Worm (Caenorhabditis elegans) whole organism, L4/young adult: ENCODE results near the gene T13G4.1.

Experiments used
- W03F9.2 ChIP-seq: fragments of 150-350 bp; optimal IDR thresholded peaks from 2 replicates; lab custom pipeline; 2014; ENCODE audit warnings: missing biosample characterization, missing genetic modification characterization
- dao-5 ChIP-seq: sonication (generic microtip); optimal IDR thresholded peaks from 2 replicates; lab custom pipeline; 2016; ENCODE audit warnings: missing genotype, missing genetic modification characterization, moderate library complexity, missing compliant biosample characterization
- him-1 ChIP-seq: sonication (generic microtip); optimal IDR thresholded peaks from 2 replicates; lab custom pipeline; 2016; ENCODE audit warnings: missing genotype, missing genetic modification reagents, missing genetic modification characterization, missing compliant biosample characterization

T13G4.1 gene

DNA sequence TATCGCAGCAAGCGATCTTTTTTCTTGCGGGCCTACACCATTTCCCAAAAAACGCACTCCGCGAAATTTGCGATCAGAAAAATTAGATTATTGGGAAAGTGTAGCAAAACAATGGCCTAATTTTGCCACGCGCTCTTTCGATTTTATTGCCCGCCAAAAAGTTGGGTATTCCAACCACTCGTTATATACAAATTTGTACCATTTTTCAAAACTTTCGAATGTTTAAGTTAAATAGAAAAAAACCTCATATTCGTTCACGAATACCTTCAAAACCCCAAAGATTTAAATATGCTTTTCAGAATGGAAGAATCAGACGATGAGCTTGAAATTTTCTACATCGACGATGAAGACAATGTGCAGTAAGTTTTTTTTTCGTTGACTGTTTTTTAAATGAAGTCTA, at the start of gene T13G4.1:
Gene T13G4.1, plus strand, starts transcription at position 301 of the 400 bp plus-strand sequence.
- TF ChIP-seq dao-5 (tag; lab: Kevin White, UChicago) (no peak), W03F9.2 (tag; lab: Kevin White, UChicago) (no peak), him-1 (tag; lab: Kevin White, UChicago) (no peak)

- TF ChIP-seq W03F9.2 (tag; lab: Kevin White, UChicago) = no peak
- TF ChIP-seq dao-5 (tag; lab: Kevin White, UChicago) = no peak
- TF ChIP-seq him-1 (tag; lab: Kevin White, UChicago) = no peak
Measured at ce11 chrX:1147394-1147793, 45.6 kb upstream of the T13G4.1 start.

DNA sequence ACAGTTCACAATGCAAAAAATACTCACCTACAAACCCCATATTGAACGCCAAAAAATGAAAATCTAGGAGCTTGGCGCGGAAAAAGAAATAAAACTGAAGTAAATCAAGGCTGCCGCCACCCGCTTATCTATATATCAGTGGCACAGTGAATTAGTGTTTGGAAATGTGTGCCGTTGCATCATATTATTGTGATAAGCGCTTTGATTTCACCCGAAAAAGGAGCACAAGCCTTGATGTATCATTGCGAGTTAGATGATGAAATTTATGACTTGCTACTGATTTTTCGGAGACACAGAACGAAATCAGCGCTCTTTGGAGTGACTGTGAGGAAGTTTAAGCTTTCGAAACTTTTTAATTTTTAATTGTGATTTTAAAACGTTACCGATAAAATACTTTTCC, 44.5 kb upstream of the T13G4.1 start, which contains the start of the genes R193.2 and R193.6:
Gene R193.2, minus strand, starts transcription at position 148 of the 400 bp plus-strand sequence.
Gene R193.6, plus strand, starts transcription at position 350 of the 400 bp plus-strand sequence.
- TF ChIP-seq him-1 (tag; lab: Kevin White, UChicago) (no peak), W03F9.2 (tag; lab: Kevin White, UChicago) (no peak), dao-5 (tag; lab: Kevin White, UChicago) (no peak)

DNA sequence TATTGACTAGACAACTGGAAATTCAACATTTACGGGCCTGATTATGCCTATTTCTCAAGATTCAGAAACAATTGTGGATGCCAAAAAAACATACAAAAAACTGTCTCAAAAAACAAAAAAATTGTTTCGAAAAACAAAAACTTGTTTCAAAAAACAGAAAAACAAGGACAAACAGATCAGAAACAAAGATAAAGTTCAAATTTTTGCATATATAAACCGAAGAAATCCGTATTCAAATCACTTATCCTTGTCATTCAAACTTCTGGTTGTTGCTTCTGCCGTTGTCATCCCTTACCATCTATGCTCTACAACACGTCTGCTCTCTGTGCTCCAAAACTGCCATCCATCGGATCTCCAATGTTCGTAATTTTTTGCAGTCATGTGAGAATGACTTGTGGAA, 38.3 kb upstream of the T13G4.1 start, which contains the start of gene R193.1:
Gene R193.1, plus strand, starts transcription at position 301 of the 400 bp plus-strand sequence.
- no peak for TF ChIP-seq dao-5 (tag; lab: Kevin White, UChicago)
- TF ChIP-seq him-1 (tag; lab: Kevin White, UChicago) = no peak
- TF ChIP-seq W03F9.2 (tag; lab: Kevin White, UChicago) = no peak

DNA sequence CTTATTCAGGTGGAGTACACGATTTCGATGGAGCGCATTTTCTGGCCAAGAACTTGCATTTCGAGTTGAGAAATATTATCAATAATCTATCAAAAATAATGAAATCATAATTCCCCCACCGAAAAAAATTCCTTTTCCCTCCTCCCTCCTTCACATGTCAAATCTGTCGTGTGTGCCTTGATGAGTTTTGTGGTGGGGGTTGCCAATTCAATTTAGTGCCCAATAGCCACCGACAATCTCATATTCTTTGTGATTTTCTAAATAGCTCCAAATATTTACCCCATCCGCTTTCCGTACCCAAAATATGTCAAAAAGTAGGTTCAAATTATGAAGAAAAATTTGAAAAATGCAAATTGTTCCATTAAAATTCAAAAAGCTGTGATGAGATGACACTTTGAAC, 30.9 kb upstream of the T13G4.1 start, which contains the start of gene tmc-1:
Gene tmc-1, plus strand, starts transcription at position 189 of the 400 bp plus-strand sequence.
- TF ChIP-seq W03F9.2 (tag; lab: Kevin White, UChicago) = no peak
- no peak for TF ChIP-seq him-1 (tag; lab: Kevin White, UChicago)
- no peak for TF ChIP-seq dao-5 (tag; lab: Kevin White, UChicago)

DNA sequence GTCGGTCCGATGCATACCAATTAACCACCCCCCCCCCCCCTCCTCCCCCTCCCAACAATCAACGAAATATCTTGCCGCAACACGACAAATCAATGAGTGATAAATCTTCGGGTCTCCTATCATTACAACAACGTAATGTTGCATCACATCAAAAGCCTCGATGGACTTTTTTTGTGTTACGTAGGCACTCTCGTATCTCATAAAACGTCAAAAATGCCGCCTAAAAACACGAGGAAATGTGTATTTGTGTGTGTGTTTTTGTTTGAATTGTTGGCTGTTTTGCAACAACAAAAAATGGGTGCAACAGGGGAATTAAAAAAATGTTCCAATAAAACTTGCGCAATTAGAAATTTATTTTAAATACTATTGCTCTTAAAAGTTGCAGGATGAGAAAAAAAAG, 25.7 kb upstream of the T13G4.1 start:
- no peak for TF ChIP-seq dao-5 (tag; lab: Kevin White, UChicago)
- TF ChIP-seq W03F9.2 (tag; lab: Kevin White, UChicago) = no peak
- no peak for TF ChIP-seq him-1 (tag; lab: Kevin White, UChicago)

ce11 chrX:1171617-1172016, 21.3 kb upstream of the T13G4.1 start:
- TF ChIP-seq him-1 (tag; lab: Kevin White, UChicago) = no peak
- no peak for TF ChIP-seq W03F9.2 (tag; lab: Kevin White, UChicago)
- no peak for TF ChIP-seq dao-5 (tag; lab: Kevin White, UChicago)

ce11 chrX:1172024-1172423, 20.9 kb upstream of the T13G4.1 start:
- TF ChIP-seq W03F9.2 (tag; lab: Kevin White, UChicago) (no peak), him-1 (tag; lab: Kevin White, UChicago) (no peak), dao-5 (tag; lab: Kevin White, UChicago) (no peak)

DNA sequence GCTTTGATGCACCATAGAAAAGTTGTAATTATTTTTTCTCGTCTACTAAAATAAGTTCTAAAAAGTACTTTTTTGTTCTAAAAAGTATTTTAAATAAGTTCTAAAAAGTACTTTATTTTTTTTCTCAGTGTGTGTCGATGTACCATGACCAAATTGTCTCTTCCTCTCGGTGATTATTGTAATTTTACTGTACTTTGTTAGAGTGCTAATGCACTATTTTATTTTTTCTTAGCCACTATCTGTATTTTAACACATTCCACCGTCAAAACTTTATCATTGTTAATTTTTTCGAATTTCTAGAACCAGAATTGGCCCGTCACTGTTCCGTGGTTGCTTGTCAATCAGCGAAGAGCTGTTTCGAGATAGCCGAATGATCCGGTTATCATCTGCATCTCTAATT, 13.0 kb upstream of the T13G4.1 start, which contains the start of gene hot-8:
Gene hot-8, plus strand, starts transcription at position 301 of the 400 bp plus-strand sequence.
- TF ChIP-seq him-1 (tag; lab: Kevin White, UChicago) (no peak), dao-5 (tag; lab: Kevin White, UChicago) (no peak), W03F9.2 (tag; lab: Kevin White, UChicago) (no peak)

- no peak for TF ChIP-seq dao-5 (tag; lab: Kevin White, UChicago)
- no peak for TF ChIP-seq W03F9.2 (tag; lab: Kevin White, UChicago)
- no peak for TF ChIP-seq him-1 (tag; lab: Kevin White, UChicago)
Measured at ce11 chrX:1181271-1181958, 11.5 kb upstream of the T13G4.1 start.

ce11 chrX:1183258-1183657, 9.7 kb upstream of the T13G4.1 start:
- TF ChIP-seq him-1 (tag; lab: Kevin White, UChicago) (no peak), W03F9.2 (tag; lab: Kevin White, UChicago) (no peak), dao-5 (tag; lab: Kevin White, UChicago) (no peak)

- TF ChIP-seq dao-5 (tag; lab: Kevin White, UChicago) (no peak), him-1 (tag; lab: Kevin White, UChicago) (no peak), W03F9.2 (tag; lab: Kevin White, UChicago) (no peak)
Measured at ce11 chrX:1183985-1184384, 9.0 kb upstream of the T13G4.1 start.

DNA sequence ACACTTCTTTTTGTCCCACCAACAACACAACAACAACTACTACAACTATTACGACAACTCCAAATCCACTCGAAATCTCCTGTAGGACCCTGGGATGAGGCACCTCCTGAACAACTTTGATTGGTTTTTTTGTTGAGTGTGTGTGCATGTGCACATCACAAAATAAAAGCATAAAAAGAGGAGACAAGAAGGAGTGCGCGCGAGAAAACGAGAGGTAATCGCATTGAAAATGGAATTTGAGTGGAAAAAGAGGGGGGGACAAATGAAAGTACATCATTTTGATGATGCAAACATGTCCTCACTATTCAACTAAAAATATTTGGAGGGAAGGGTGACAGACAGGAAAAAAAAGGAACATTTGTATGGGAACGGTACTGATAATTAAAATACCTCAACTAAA, 7.5 kb upstream of the T13G4.1 start:
- TF ChIP-seq him-1 (tag; lab: Kevin White, UChicago) = no peak
- no peak for TF ChIP-seq W03F9.2 (tag; lab: Kevin White, UChicago)
- no peak for TF ChIP-seq dao-5 (tag; lab: Kevin White, UChicago)

- TF ChIP-seq him-1 (tag; lab: Kevin White, UChicago) (no peak), W03F9.2 (tag; lab: Kevin White, UChicago) (no peak), dao-5 (tag; lab: Kevin White, UChicago) (no peak)
Measured at ce11 chrX:1191582-1191981, 1.4 kb upstream of the T13G4.1 start, which contains the start of gene T13G4.4. T13G4.4 (minus strand) TSS chrX:1191678.
